Worm (Caenorhabditis elegans) whole organism, late embryonic: ENCODE data around the gene glb-11.

Experiments
- F13H6.1 ChIP-seq: sonication (generic microtip); optimal IDR thresholded peaks from 2 replicates; lab custom pipeline; 2016; ENCODE audit warnings: missing genetic modification characterization, missing compliant biosample characterization
- ceh-48 ChIP-seq: sonication (generic microtip); optimal IDR thresholded peaks from 2 replicates; lab custom pipeline; 2016; ENCODE audit warnings: missing genetic modification characterization, inconsistent platforms, missing compliant biosample characterization
- sox-4 ChIP-seq: sonication (generic microtip); optimal IDR thresholded peaks from 2 replicates; lab custom pipeline; 2017; ENCODE audit warnings: mild to moderate bottlenecking, missing genetic modification characterization, inconsistent platforms, missing compliant biosample characterization

ce11 chrIII:3987759-3988158 lies 4.2 kb downstream of the glb-11 start, which contains the start of gene C36E8.6:
- no peak for TF ChIP-seq ceh-48 (tag; lab: Kevin White, UChicago)
- no peak for TF ChIP-seq F13H6.1 (tag; lab: Kevin White, UChicago)
- no peak for TF ChIP-seq sox-4
